Fruit fly (Drosophila melanogaster) whole organism, embryonic: Measurements from ENCODE around the gene CG43233.

Experiments used
- Asciz ChIP-seq: fragments of 200-800 bp; sonication (Bioruptor generic); optimal IDR thresholded peaks from 2 replicates; lab custom pipeline; 2017; ENCODE audit warnings: missing biosample characterization, mild to moderate bottlenecking, missing genetic modification characterization, missing genetic modification reagents
- CG10209 ChIP-seq: fragments of 200-800 bp; sonication (Bioruptor generic); optimal IDR thresholded peaks from 3 replicates; lab custom pipeline; 2017; ENCODE audit warnings: missing biosample characterization, mild to moderate bottlenecking, missing genetic modification characterization, missing genetic modification reagents
- CG10274 ChIP-seq: fragments of 200-800 bp; sonication (Bioruptor generic); optimal IDR thresholded peaks from 3 replicates; lab custom pipeline; 2017; ENCODE audit warnings: missing biosample characterization, mild to moderate bottlenecking, missing genetic modification characterization
- CG10654 ChIP-seq: fragments of 200-800 bp; sonication (Bioruptor generic); optimal IDR thresholded peaks from 2 replicates; lab custom pipeline; 2016; ENCODE audit warnings: missing biosample characterization, missing genetic modification characterization
- CG10979 ChIP-seq: fragments of 200-800 bp; sonication (Bioruptor generic); optimal IDR thresholded peaks from 2 replicates; lab custom pipeline; 2018; ENCODE audit warnings: missing biosample characterization, mild to moderate bottlenecking, missing genetic modification characterization, moderate library complexity
- CG11398 ChIP-seq: fragments of 200-800 bp; sonication (Bioruptor generic); optimal IDR thresholded peaks from 2 replicates; lab custom pipeline; 2016; ENCODE audit warnings: missing biosample characterization, missing genetic modification characterization
- CG11723 ChIP-seq: fragments of 200-800 bp; sonication (Bioruptor generic); optimal IDR thresholded peaks from 2 replicates; lab custom pipeline; 2017; ENCODE audit warnings: missing biosample characterization, mild to moderate bottlenecking, missing genetic modification characterization
- CG12071 ChIP-seq: fragments of 200-800 bp; sonication (Bioruptor generic); optimal IDR thresholded peaks from 3 replicates; lab custom pipeline; 2018; ENCODE audit warnings: missing biosample characterization, mild to moderate bottlenecking, missing genetic modification characterization
- CG15073 ChIP-seq: fragments of 200-800 bp; sonication (Bioruptor generic); optimal IDR thresholded peaks from 2 replicates; lab custom pipeline; 2016; ENCODE audit warnings: missing biosample characterization, missing genetic modification characterization
- CG15696 ChIP-seq: fragments of 200-800 bp; sonication (Bioruptor generic); optimal IDR thresholded peaks from 2 replicates; lab custom pipeline; 2019; ENCODE audit warnings: missing biosample characterization, mild to moderate bottlenecking, missing genetic modification characterization, moderate library complexity
- CG16813 ChIP-seq: fragments of 200-800 bp; sonication (Bioruptor generic); IDR thresholded peaks from 3 replicates; pipeline ENCODE4 v1.3.6; 2022; ENCODE audit warnings: missing biosample characterization, missing genetic modification characterization; ENCODE audit not compliant: partially characterized antibody
- CG17829 ChIP-seq: fragments of 200-800 bp; optimal IDR thresholded peaks from 2 replicates; lab custom pipeline; 2019; ENCODE audit warnings: missing biosample characterization, mild to moderate bottlenecking, missing genetic modification characterization, moderate library complexity
- CG17912 ChIP-seq: fragments of 200-800 bp; sonication (Bioruptor generic); optimal IDR thresholded peaks from 2 replicates; lab custom pipeline; 2018; ENCODE audit warnings: missing biosample characterization, mild to moderate bottlenecking, missing genetic modification characterization
- CG18619 ChIP-seq: fragments of 200-800 bp; sonication (Bioruptor generic); optimal IDR thresholded peaks from 3 replicates; lab custom pipeline; 2017; ENCODE audit warnings: missing biosample characterization, mild to moderate bottlenecking, missing genetic modification characterization
- CG2678 ChIP-seq: fragments of 200-800 bp; sonication (Bioruptor generic); optimal IDR thresholded peaks from 3 replicates; lab custom pipeline; 2019; ENCODE audit warnings: missing biosample characterization, mild to moderate bottlenecking, missing genetic modification characterization, moderate library complexity
- CG30403 ChIP-seq: fragments of 200-800 bp; sonication (Bioruptor generic); optimal IDR thresholded peaks from 3 replicates; lab custom pipeline; 2016; ENCODE audit warnings: missing biosample characterization, missing genetic modification characterization
- CG31365 ChIP-seq: fragments of 200-800 bp; sonication (Bioruptor generic); optimal IDR thresholded peaks from 2 replicates; lab custom pipeline; 2018; ENCODE audit warnings: missing biosample characterization, mild to moderate bottlenecking, missing genetic modification characterization
- CG3163 ChIP-seq: fragments of 200-800 bp; sonication (Bioruptor generic); optimal IDR thresholded peaks from 3 replicates; lab custom pipeline; 2016; ENCODE audit warnings: missing biosample characterization, missing genetic modification characterization
- CG34224 ChIP-seq: fragments of 200-800 bp; sonication (Bioruptor generic); IDR thresholded peaks from 3 replicates; pipeline ENCODE4 v1.3.6; 2022; ENCODE audit warnings: missing biosample characterization, missing genetic modification characterization; ENCODE audit not compliant: partially characterized antibody
- CG4854 ChIP-seq: fragments of 200-800 bp; sonication (Bioruptor generic); optimal IDR thresholded peaks from 2 replicates; lab custom pipeline; 2016; ENCODE audit warnings: missing biosample characterization, missing genetic modification characterization, inconsistent platforms
- CG7987 ChIP-seq: fragments of 200-800 bp; sonication (Bioruptor generic); optimal IDR thresholded peaks from 2 replicates; lab custom pipeline; 2018; ENCODE audit warnings: missing biosample characterization, mild to moderate bottlenecking, missing genetic modification characterization, moderate library complexity
- CG8765 ChIP-seq: fragments of 200-800 bp; sonication (Bioruptor generic); IDR thresholded peaks from 2 replicates; pipeline ENCODE4 v1.3.6; 2022; ENCODE audit warnings: missing biosample characterization, missing genetic modification characterization
- CG9609 ChIP-seq: fragments of 200-800 bp; sonication (Bioruptor generic); optimal IDR thresholded peaks from 3 replicates; lab custom pipeline; 2016; ENCODE audit warnings: missing biosample characterization, missing genetic modification characterization
- CHES-1-like ChIP-seq: fragments of 200-800 bp; sonication (Bioruptor generic); optimal IDR thresholded peaks from 2 replicates; lab custom pipeline; 2016; ENCODE audit warnings: missing biosample characterization, missing genetic modification characterization
- CoRest ChIP-seq: fragments of 200-800 bp; sonication (Bioruptor generic); optimal IDR thresholded peaks from 3 replicates; lab custom pipeline; 2018; ENCODE audit warnings: missing biosample characterization, mild to moderate bottlenecking, missing genetic modification characterization, moderate library complexity
- Dad ChIP-seq: fragments of 200-800 bp; sonication (Bioruptor generic); optimal IDR thresholded peaks from 3 replicates; lab custom pipeline; 2016; ENCODE audit warnings: missing biosample characterization, missing genetic modification characterization
- Deaf1 ChIP-seq: fragments of 200-800 bp; optimal IDR thresholded peaks from 3 replicates; lab custom pipeline; 2019; ENCODE audit warnings: missing biosample characterization, mild to moderate bottlenecking, missing genetic modification characterization, moderate library complexity
- Dip2 ChIP-seq: fragments of 200-800 bp; sonication (Bioruptor generic); IDR thresholded peaks from 2 replicates; pipeline ENCODE4 v1.3.6; 2022; ENCODE audit warnings: missing biosample characterization, missing genetic modification characterization
- Fer2 ChIP-seq: fragments of 200-800 bp; sonication (Bioruptor generic); optimal IDR thresholded peaks from 2 replicates; lab custom pipeline; 2018; ENCODE audit warnings: missing biosample characterization, mild to moderate bottlenecking, missing genetic modification characterization, moderate library complexity
- Hey ChIP-seq: fragments of 200-800 bp; sonication (Bioruptor generic); optimal IDR thresholded peaks from 3 replicates; lab custom pipeline; 2018; ENCODE audit warnings: missing biosample characterization, mild to moderate bottlenecking, missing genetic modification characterization
- Hr39 ChIP-seq: fragments of >200 bp; optimal IDR thresholded peaks from 2 replicates; lab custom pipeline; 2017
- NFAT ChIP-seq: fragments of 200-800 bp; sonication (Bioruptor generic); IDR thresholded peaks from 2 replicates; pipeline ENCODE4 v1.3.6; 2022; ENCODE audit warnings: missing biosample characterization, missing genetic modification characterization
- Rfx ChIP-seq: fragments of 200-800 bp; sonication (Bioruptor generic); IDR thresholded peaks from 2 replicates; pipeline ENCODE4 v1.3.6; 2022; ENCODE audit warnings: missing biosample characterization, missing genetic modification characterization
- Taf1 ChIP-seq: fragments of 200-800 bp; sonication (Bioruptor generic); IDR thresholded peaks from 2 replicates; pipeline ENCODE4 v1.3.6; 2022; ENCODE audit warnings: missing biosample characterization, missing genetic modification characterization
- ato ChIP-seq: fragments of 200-800 bp; sonication (Bioruptor generic); IDR thresholded peaks from 2 replicates; pipeline ENCODE4 v1.3.6; 2022; ENCODE audit warnings: missing biosample characterization, missing genetic modification characterization; ENCODE audit not compliant: partially characterized antibody
- cato ChIP-seq: fragments of 200-800 bp; sonication (Bioruptor generic); optimal IDR thresholded peaks from 2 replicates; lab custom pipeline; 2016; ENCODE audit warnings: missing biosample characterization, missing genetic modification characterization, borderline replicate concordance
- eve ChIP-seq, 2 experiments: fragments of >200 bp; optimal IDR thresholded peaks; 2 replicates each; lab custom pipeline; 2017; ENCODE audit warnings: missing biosample characterization in 2 of 2, missing genetic modification characterization in 2 of 2
- fd64A ChIP-seq: fragments of 200-800 bp; sonication (Bioruptor generic); optimal IDR thresholded peaks from 3 replicates; lab custom pipeline; 2018; ENCODE audit warnings: missing biosample characterization, mild to moderate bottlenecking, missing genetic modification characterization
- gsb ChIP-seq: fragments of 200-800 bp; sonication (Bioruptor generic); IDR thresholded peaks from 2 replicates; pipeline ENCODE4 v1.3.6; 2022; ENCODE audit warnings: missing biosample characterization, missing genetic modification characterization
- hb ChIP-seq: fragments of 200-800 bp; sonication (Bioruptor generic); IDR thresholded peaks from 3 replicates; pipeline ENCODE4 v1.3.6; 2022; ENCODE audit warnings: missing biosample characterization, missing genetic modification characterization; ENCODE audit not compliant: partially characterized antibody
- inv ChIP-seq: fragments of 200-800 bp; sonication (Bioruptor generic); IDR thresholded peaks from 2 replicates; pipeline ENCODE4 v1.3.6; 2022; ENCODE audit warnings: missing biosample characterization, missing genetic modification characterization; ENCODE audit not compliant: partially characterized antibody
- kni ChIP-seq: fragments of 200-800 bp; sonication (Bioruptor generic); optimal IDR thresholded peaks from 3 replicates; lab custom pipeline; 2017; ENCODE audit warnings: mild to moderate bottlenecking, missing biosample characterization, missing genetic modification reagents, missing genetic modification characterization
- maf-S ChIP-seq: fragments of 200-800 bp; sonication (Bioruptor generic); optimal IDR thresholded peaks from 2 replicates; lab custom pipeline; 2016; ENCODE audit warnings: missing biosample characterization, missing genetic modification characterization
- oc ChIP-seq: fragments of 200-800 bp; sonication (Bioruptor generic); optimal IDR thresholded peaks from 2 replicates; lab custom pipeline; 2018; ENCODE audit warnings: missing biosample characterization, mild to moderate bottlenecking, missing genetic modification characterization, moderate library complexity
- repo ChIP-seq: fragments of 200-800 bp; sonication (Bioruptor generic); optimal IDR thresholded peaks from 2 replicates; lab custom pipeline; 2016; ENCODE audit warnings: missing biosample characterization, missing genetic modification characterization
- sd ChIP-seq: fragments of 200-800 bp; sonication (Bioruptor generic); optimal IDR thresholded peaks from 3 replicates; lab custom pipeline; 2018; ENCODE audit warnings: missing biosample characterization, mild to moderate bottlenecking, missing genetic modification characterization, moderate library complexity
- ssp ChIP-seq: fragments of 200-800 bp; sonication (Bioruptor generic); IDR thresholded peaks from 2 replicates; pipeline ENCODE4 v1.3.6; 2022; ENCODE audit warnings: missing biosample characterization, missing genetic modification characterization
- toy ChIP-seq: fragments of 200-800 bp; sonication (Bioruptor generic); IDR thresholded peaks from 2 replicates; pipeline ENCODE4 v1.3.6; 2022; ENCODE audit warnings: missing biosample characterization, missing genetic modification characterization
- trem ChIP-seq: fragments of 200-800 bp; optimal IDR thresholded peaks from 3 replicates; lab custom pipeline; 2019; ENCODE audit warnings: missing biosample characterization, mild to moderate bottlenecking, missing genetic modification characterization, moderate library complexity
- ttk ChIP-seq: fragments of 200-800 bp; sonication (Bioruptor generic); IDR thresholded peaks from 2 replicates; pipeline ENCODE4 v2.1.2; 2022; ENCODE audit warnings: missing biosample characterization, missing genetic modification characterization
- usp ChIP-seq: fragments of >200 bp; optimal IDR thresholded peaks from 2 replicates; lab custom pipeline; 2017; ENCODE audit warnings: missing biosample characterization, missing genetic modification characterization

The CG43233 gene

dm6 chr2L:20464385-20464784 is 8.8 kb downstream of the CG43233 start (continued):
- TF ChIP-seq gsb (GFP tag; lab: Robert Waterston, UW): 0 out of 2 replicates have a peak, but pooled peaks have one; percentile 9
- TF ChIP-seq cato (GFP tag; lab: Kevin White, UChicago): no peak
- no peak for TF ChIP-seq NFAT (GFP tag; lab: Robert Waterston, UW)
- TF ChIP-seq toy (GFP tag; lab: Robert Waterston, UW): no peak
- TF ChIP-seq CG11398 (GFP tag; lab: Kevin White, UChicago): no peak
- peak; percentile 21 for TF ChIP-seq CG15696 (tag; lab: Kevin White, UChicago)
- no peak for TF ChIP-seq CG4854 (GFP tag; lab: Kevin White, UChicago)
- no peak for TF ChIP-seq usp (GFP tag; lab: Kevin White, UChicago)
- TF ChIP-seq CG2678: peak; percentile 30
- TF ChIP-seq sd (tag; lab: Kevin White, UChicago): no peak
- TF ChIP-seq CG11723 (GFP tag; lab: Kevin White, UChicago): peak; percentile 10
- no peak for TF ChIP-seq maf-S (GFP tag; lab: Kevin White, UChicago)
- no peak for TF ChIP-seq ato (GFP tag; lab: Robert Waterston, UW)
- peak; percentile 28 for TF ChIP-seq Asciz (GFP tag; lab: Kevin White, UChicago)
- TF ChIP-seq CG10654 (GFP tag; lab: Kevin White, UChicago): no peak
- TF ChIP-seq CG10209 (GFP tag; lab: Kevin White, UChicago): peak; percentile 35
- TF ChIP-seq CG7987 (GFP tag; lab: Kevin White, UChicago): no peak
- TF ChIP-seq Rfx: 0 out of 2 replicates have a peak, but pooled peaks have one; percentile 40
- TF ChIP-seq CG18619: peak; percentile 24
- TF ChIP-seq CoRest: peak; percentile 24
- no peak for TF ChIP-seq eve (GFP tag; optimal IDR thresholded peaks at IDR 0.05; lab: Kevin White, UChicago)
- no peak for TF ChIP-seq ssp (GFP tag; lab: Robert Waterston, UW)
- TF ChIP-seq CG34224 (GFP tag; lab: Robert Waterston, UW): no peak
- TF ChIP-seq CG9609 (GFP tag; lab: Kevin White, UChicago): no peak
- TF ChIP-seq inv (GFP tag; lab: Robert Waterston, UW): peak; percentile 31; the same call in 1 of the 2 replicates
- TF ChIP-seq Taf1 (GFP tag; lab: Robert Waterston, UW): no peak
- no peak for TF ChIP-seq CG15073 (GFP tag; lab: Kevin White, UChicago)
- no peak for TF ChIP-seq kni (GFP tag; lab: Kevin White, UChicago)
- no peak for TF ChIP-seq CG31365 (tag; lab: Kevin White, UChicago)
- no peak for TF ChIP-seq Deaf1 (tag; lab: Kevin White, UChicago)
- no peak for TF ChIP-seq Dad
- TF ChIP-seq hb (GFP tag; lab: Robert Waterston, UW): peak; percentile 27; the same call in 1 of the 3 replicates
- no peak for TF ChIP-seq CG10274 (GFP tag; lab: Kevin White, UChicago)
- no peak for TF ChIP-seq ttk (GFP tag; lab: Robert Waterston, UW)
- peak; percentile 27 for TF ChIP-seq CG12071 (GFP tag; lab: Kevin White, UChicago)
- no peak for TF ChIP-seq oc (tag; lab: Kevin White, UChicago)
- TF ChIP-seq CG8765 (GFP tag; lab: Robert Waterston, UW): no peak
- TF ChIP-seq CG3163: no peak
- TF ChIP-seq fd64A: no peak
- TF ChIP-seq Hey (tag; lab: Kevin White, UChicago): no peak
- TF ChIP-seq CHES-1-like (GFP tag; lab: Kevin White, UChicago): no peak
- no peak for TF ChIP-seq CG30403 (GFP tag; lab: Kevin White, UChicago)
- peak; percentile 26 for TF ChIP-seq trem (tag; lab: Kevin White, UChicago)
- TF ChIP-seq Fer2: peak; percentile 7
- TF ChIP-seq CG16813 (GFP tag; lab: Robert Waterston, UW): peak; percentile 48; the same call in 2 of the 3 replicates
- TF ChIP-seq CG10979 (tag; lab: Kevin White, UChicago): peak; percentile 63
- TF ChIP-seq CG17912 (GFP tag; lab: Kevin White, UChicago): no peak
- no peak for TF ChIP-seq Dip2 (GFP tag; lab: Robert Waterston, UW)
- TF ChIP-seq CG17829: peak; percentile 39
- TF ChIP-seq repo (GFP tag; lab: Kevin White, UChicago): no peak
- no peak for TF ChIP-seq Hr39 (lab: Kevin White, UChicago)
